Worm (Caenorhabditis elegans) whole organism, young adult: ENCODE data around the gene wrt-3.

Source experiments
- T26A5.8 ChIP-seq: sonication (generic microtip); optimal IDR thresholded peaks from 2 replicates; lab custom pipeline; 2016; ENCODE audit warnings: missing genetic modification characterization, missing compliant biosample characterization
- aptf-3 ChIP-seq: fragments of 200-800 bp; sonication (Bioruptor generic); IDR thresholded peaks from 2 replicates; pipeline ENCODE4 v1.3.6; 2022; ENCODE audit warnings: missing genetic modification characterization, missing compliant biosample characterization
- madf-6 ChIP-seq: fragments of 200-800 bp; sonication (Bioruptor generic); IDR thresholded peaks from 2 replicates; pipeline ENCODE4 v1.3.6; 2022; ENCODE audit warnings: missing genetic modification reagents, missing genetic modification characterization, missing compliant biosample characterization
- ztf-3 ChIP-seq: fragments of 200-800 bp; sonication (Bioruptor generic); optimal IDR thresholded peaks from 2 replicates; lab custom pipeline; 2018; ENCODE audit warnings: mild to moderate bottlenecking, missing genetic modification characterization, missing compliant biosample characterization

DNA sequence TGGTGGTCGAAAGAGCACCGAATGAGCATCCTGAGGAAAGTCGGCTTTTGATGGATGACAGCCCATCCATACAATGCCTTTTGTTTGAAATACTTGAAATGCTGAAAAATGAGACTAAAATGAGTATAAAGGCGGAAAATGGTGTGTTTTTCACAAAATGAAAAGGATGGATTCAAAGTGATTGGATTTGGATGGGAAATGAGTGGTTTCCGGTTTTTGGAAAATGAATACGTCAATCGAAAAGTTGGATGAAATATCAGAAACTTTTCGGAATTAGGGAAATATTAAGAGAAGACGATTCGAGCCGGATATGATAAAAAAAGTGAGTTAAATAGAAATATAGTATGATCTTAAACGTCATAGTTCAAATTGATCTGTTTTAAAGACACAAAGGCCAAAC is 9.8 kb downstream of the wrt-3 start, which contains the start of gene F38E11.6:
- no peak for TF ChIP-seq aptf-3 (GFP tag; lab: Robert Waterston, UW)
- TF ChIP-seq madf-6 (GFP tag; lab: Robert Waterston, UW), result no peak
- no peak for TF ChIP-seq ztf-3 (GFP tag; lab: Kevin White, UChicago)
- no peak for TF ChIP-seq T26A5.8 (tag; lab: Kevin White, UChicago)
